Fruit fly (Drosophila melanogaster) whole organism, embryonic: ENCODE measurements around the gene CG4297.
A peak's percentile ranks its signal among the peaks of the same experiment; 100 is the strongest.

Experiments used
- Adf1 ChIP-seq: fragments of 200-800 bp; sonication (Bioruptor generic); IDR thresholded peaks from 2 replicates; pipeline ENCODE4 v1.3.6; 2022; ENCODE audit warnings: missing biosample characterization, missing genetic modification characterization
- BEAF-32 ChIP-seq: fragments of 200-800 bp; sonication (Bioruptor generic); optimal IDR thresholded peaks from 3 replicates; lab custom pipeline; 2017; ENCODE audit warnings: missing biosample characterization, missing genetic modification characterization, mild to moderate bottlenecking, moderate library complexity, missing genetic modification reagents
- CG10462 ChIP-seq: fragments of 200-800 bp; sonication (Bioruptor generic); optimal IDR thresholded peaks from 2 replicates; lab custom pipeline; 2016; ENCODE audit warnings: missing biosample characterization, missing genetic modification characterization
- CG12219 ChIP-seq: fragments of 200-800 bp; sonication (Bioruptor generic); optimal IDR thresholded peaks from 3 replicates; lab custom pipeline; 2018; ENCODE audit warnings: missing biosample characterization, mild to moderate bottlenecking, missing genetic modification characterization
- CG12391 ChIP-seq: fragments of 200-800 bp; sonication (Bioruptor generic); optimal IDR thresholded peaks from 3 replicates; lab custom pipeline; 2018; ENCODE audit warnings: missing biosample characterization, mild to moderate bottlenecking, missing genetic modification characterization, moderate library complexity
- CG13424 ChIP-seq: fragments of 200-800 bp; sonication (Bioruptor generic); optimal IDR thresholded peaks from 2 replicates; lab custom pipeline; 2019; ENCODE audit warnings: missing biosample characterization, mild to moderate bottlenecking, missing genetic modification characterization, moderate library complexity
- CG17361 ChIP-seq: fragments of 200-800 bp; sonication (Bioruptor generic); IDR thresholded peaks from 3 replicates; pipeline ENCODE4 v1.3.6; 2022; ENCODE audit warnings: missing biosample characterization, missing genetic modification characterization
- CG6791 ChIP-seq: fragments of 200-800 bp; sonication (Bioruptor generic); IDR thresholded peaks from 3 replicates; pipeline ENCODE4 v1.3.6; 2022; ENCODE audit warnings: missing biosample characterization, missing genetic modification characterization; ENCODE audit not compliant: partially characterized antibody
- CG9609 ChIP-seq: fragments of 200-800 bp; sonication (Bioruptor generic); optimal IDR thresholded peaks from 3 replicates; lab custom pipeline; 2016; ENCODE audit warnings: missing biosample characterization, missing genetic modification characterization
- CG9932 ChIP-seq: fragments of 200-800 bp; sonication (Bioruptor generic); IDR thresholded peaks from 2 replicates; pipeline ENCODE4 v1.3.6; 2022; ENCODE audit warnings: missing biosample characterization, missing genetic modification characterization
- D19A ChIP-seq: fragments of 200-800 bp; optimal IDR thresholded peaks from 3 replicates; lab custom pipeline; 2019; ENCODE audit warnings: missing biosample characterization, mild to moderate bottlenecking, missing genetic modification characterization, moderate library complexity
- Doc2 ChIP-seq: fragments of 200-800 bp; sonication (Bioruptor generic); IDR thresholded peaks from 2 replicates; pipeline ENCODE4 v1.3.6; 2022; ENCODE audit warnings: missing biosample characterization, missing genetic modification characterization
- Doc3 ChIP-seq: fragments of 200-800 bp; sonication (Bioruptor generic); IDR thresholded peaks from 3 replicates; pipeline ENCODE4 v1.3.6; 2022; ENCODE audit warnings: missing biosample characterization, missing genetic modification characterization; ENCODE audit not compliant: partially characterized antibody
- Fer1 ChIP-seq: fragments of 200-800 bp; sonication (Bioruptor generic); optimal IDR thresholded peaks from 2 replicates; lab custom pipeline; 2017; ENCODE audit warnings: missing biosample characterization, mild to moderate bottlenecking, missing genetic modification characterization
- GATAe ChIP-seq: fragments of 200-800 bp; sonication (Bioruptor generic); conservative IDR thresholded peaks from 2 replicates; pipeline ENCODE4 v1.3.6; 2022; ENCODE audit warnings: missing biosample characterization, missing genetic modification characterization
- Gug ChIP-seq: fragments of 200-800 bp; sonication (Bioruptor generic); IDR thresholded peaks from 4 replicates; pipeline ENCODE4 v1.3.6; 2022; ENCODE audit warnings: missing biosample characterization, missing genetic modification characterization
- HLH4C ChIP-seq: fragments of 200-800 bp; sonication (Bioruptor generic); IDR thresholded peaks from 3 replicates; pipeline ENCODE4 v1.3.6; 2022; ENCODE audit warnings: missing biosample characterization, missing genetic modification characterization; ENCODE audit not compliant: partially characterized antibody
- Hmx ChIP-seq: fragments of 200-800 bp; sonication (Bioruptor generic); optimal IDR thresholded peaks from 2 replicates; lab custom pipeline; 2016; ENCODE audit warnings: missing biosample characterization, missing genetic modification characterization
- Hr51 ChIP-seq, 2 experiments: fragments of 200-800 bp; sonication (Bioruptor generic); optimal IDR thresholded peaks; 2 replicates in 1 of 2; 3 replicates in 1 of 2; lab custom pipeline; 2016 to 2018; ENCODE audit warnings: missing biosample characterization in 2 of 2, missing genetic modification characterization in 2 of 2, mild to moderate bottlenecking in 1 of 2, moderate library complexity in 1 of 2
- MBD-R2 ChIP-seq: fragments of 200-800 bp; sonication (Bioruptor generic); IDR thresholded peaks from 2 replicates; pipeline ENCODE4 v1.3.6; 2022; ENCODE audit warnings: missing biosample characterization, missing genetic modification characterization
- NC2β ChIP-seq: fragments of 200-800 bp; sonication (Bioruptor generic); optimal IDR thresholded peaks from 2 replicates; lab custom pipeline; 2016; ENCODE audit warnings: missing biosample characterization, missing genetic modification characterization
- NK7.1 ChIP-seq: fragments of 200-800 bp; sonication (Bioruptor generic); optimal IDR thresholded peaks from 3 replicates; lab custom pipeline; 2016; ENCODE audit warnings: missing biosample characterization, missing genetic modification characterization
- Optix ChIP-seq: fragments of 200-800 bp; sonication (Bioruptor generic); IDR thresholded peaks from 3 replicates; pipeline ENCODE4 v1.3.6; 2022; ENCODE audit warnings: missing biosample characterization, missing genetic modification characterization
- Sox100B ChIP-seq: fragments of 200-800 bp; sonication (Bioruptor generic); optimal IDR thresholded peaks from 3 replicates; lab custom pipeline; 2018; ENCODE audit warnings: missing biosample characterization, mild to moderate bottlenecking, missing genetic modification characterization
- Trl ChIP-seq, 3 experiments: fragments of >200 bp in 2 of 3; fragments of 200-800 bp in 1 of 3; sonication (Bioruptor generic) in 1 of 3; optimal IDR thresholded peaks; 2 replicates in 1 of 3; 3 replicates in 2 of 3; lab custom pipeline; 2016 to 2017; ENCODE audit warnings: missing biosample characterization in 1 of 3, missing genetic modification characterization in 1 of 3
- Vsx1 ChIP-seq: fragments of 200-800 bp; sonication (Bioruptor generic); optimal IDR thresholded peaks from 2 replicates; lab custom pipeline; 2017; ENCODE audit warnings: missing biosample characterization, mild to moderate bottlenecking, missing genetic modification characterization, missing genetic modification reagents
- Xrp1 ChIP-seq: fragments of 200-800 bp; sonication (Bioruptor generic); IDR thresholded peaks from 2 replicates; pipeline ENCODE4 v1.3.6; 2022; ENCODE audit warnings: missing biosample characterization, missing genetic modification characterization
- aop ChIP-seq: fragments of 200-800 bp; sonication (Bioruptor generic); IDR thresholded peaks from 2 replicates; pipeline ENCODE4 v1.3.6; 2022; ENCODE audit warnings: missing biosample characterization, missing genetic modification characterization
- bcd ChIP-seq: fragments of 200-800 bp; sonication (Bioruptor generic); optimal IDR thresholded peaks from 2 replicates; lab custom pipeline; 2017; ENCODE audit warnings: missing biosample characterization, mild to moderate bottlenecking, missing genetic modification characterization
- btn ChIP-seq: fragments of 200-800 bp; sonication (Bioruptor generic); optimal IDR thresholded peaks from 2 replicates; lab custom pipeline; 2016; ENCODE audit warnings: missing biosample characterization, missing genetic modification characterization
- cato ChIP-seq: fragments of 200-800 bp; sonication (Bioruptor generic); optimal IDR thresholded peaks from 2 replicates; lab custom pipeline; 2016; ENCODE audit warnings: missing biosample characterization, missing genetic modification characterization, borderline replicate concordance
- crol ChIP-seq: fragments of 200-800 bp; sonication (Bioruptor generic); IDR thresholded peaks from 2 replicates; pipeline ENCODE4 v1.3.6; 2022; ENCODE audit warnings: missing biosample characterization, missing genetic modification characterization
- cwo ChIP-seq: fragments of 200-800 bp; sonication (Bioruptor generic); optimal IDR thresholded peaks from 3 replicates; lab custom pipeline; 2017; ENCODE audit warnings: missing biosample characterization, missing genetic modification characterization, mild to moderate bottlenecking, moderate library complexity, missing genetic modification reagents
- da ChIP-seq: fragments of 200-800 bp; sonication (Bioruptor generic); optimal IDR thresholded peaks from 2 replicates; lab custom pipeline; 2016; ENCODE audit warnings: missing biosample characterization, missing genetic modification characterization
- dm ChIP-seq: fragments of 200-800 bp; sonication (Bioruptor generic); optimal IDR thresholded peaks from 3 replicates; lab custom pipeline; 2016; ENCODE audit warnings: missing biosample characterization, missing genetic modification characterization
- fd96Cb ChIP-seq: fragments of 200-800 bp; sonication (Bioruptor generic); optimal IDR thresholded peaks from 2 replicates; lab custom pipeline; 2018; ENCODE audit warnings: missing biosample characterization, mild to moderate bottlenecking, missing genetic modification characterization, moderate library complexity
- kni ChIP-seq: fragments of 200-800 bp; sonication (Bioruptor generic); optimal IDR thresholded peaks from 3 replicates; lab custom pipeline; 2017; ENCODE audit warnings: mild to moderate bottlenecking, missing biosample characterization, missing genetic modification reagents, missing genetic modification characterization
- lbe ChIP-seq: fragments of 200-800 bp; sonication (Bioruptor generic); optimal IDR thresholded peaks from 2 replicates; lab custom pipeline; 2016; ENCODE audit warnings: missing biosample characterization, mild to moderate bottlenecking, missing genetic modification characterization
- p53 ChIP-seq: fragments of 200-800 bp; sonication (Bioruptor generic); optimal IDR thresholded peaks from 2 replicates; lab custom pipeline; 2016; ENCODE audit warnings: missing biosample characterization, missing genetic modification characterization
- pb ChIP-seq: fragments of 200-800 bp; sonication (Bioruptor generic); optimal IDR thresholded peaks from 3 replicates; lab custom pipeline; 2016; ENCODE audit warnings: missing biosample characterization, missing genetic modification characterization
- psq ChIP-seq: fragments of 200-800 bp; sonication (Bioruptor generic); optimal IDR thresholded peaks from 2 replicates; lab custom pipeline; 2017; ENCODE audit warnings: missing biosample characterization, missing genetic modification characterization
- pum ChIP-seq: fragments of 200-800 bp; sonication (Bioruptor generic); optimal IDR thresholded peaks from 2 replicates; lab custom pipeline; 2016; ENCODE audit warnings: missing biosample characterization, missing genetic modification characterization
- salm ChIP-seq: fragments of 200-800 bp; sonication (Bioruptor generic); optimal IDR thresholded peaks from 2 replicates; lab custom pipeline; 2018; ENCODE audit warnings: missing biosample characterization, mild to moderate bottlenecking, missing genetic modification characterization
- scrt ChIP-seq: fragments of 200-800 bp; sonication (Bioruptor generic); optimal IDR thresholded peaks from 2 replicates; lab custom pipeline; 2018; ENCODE audit warnings: missing biosample characterization, mild to moderate bottlenecking, missing genetic modification characterization, moderate library complexity
- sr ChIP-seq: fragments of 200-800 bp; sonication (Bioruptor generic); IDR thresholded peaks from 3 replicates; pipeline ENCODE4 v1.3.6; 2022; ENCODE audit warnings: missing biosample characterization, missing genetic modification characterization
- tll ChIP-seq, 2 experiments: fragments of 200-800 bp in 1 of 2; fragments of >200 bp in 1 of 2; sonication (Bioruptor generic) in 1 of 2; optimal IDR thresholded peaks; 2 replicates each; lab custom pipeline; 2017 to 2019; ENCODE audit warnings: missing biosample characterization in 2 of 2, missing genetic modification characterization in 2 of 2, mild to moderate bottlenecking in 1 of 2, moderate library complexity in 1 of 2
- tna ChIP-seq: fragments of 200-800 bp; sonication (Bioruptor generic); IDR thresholded peaks from 2 replicates; pipeline ENCODE4 v1.3.6; 2022; ENCODE audit warnings: missing biosample characterization, missing genetic modification characterization; ENCODE audit not compliant: partially characterized antibody
- toy ChIP-seq: fragments of 200-800 bp; sonication (Bioruptor generic); IDR thresholded peaks from 2 replicates; pipeline ENCODE4 v1.3.6; 2022; ENCODE audit warnings: missing biosample characterization, missing genetic modification characterization
- yki ChIP-seq: fragments of >200 bp; optimal IDR thresholded peaks from 3 replicates; lab custom pipeline; 2018

CG4297 gene

DNA sequence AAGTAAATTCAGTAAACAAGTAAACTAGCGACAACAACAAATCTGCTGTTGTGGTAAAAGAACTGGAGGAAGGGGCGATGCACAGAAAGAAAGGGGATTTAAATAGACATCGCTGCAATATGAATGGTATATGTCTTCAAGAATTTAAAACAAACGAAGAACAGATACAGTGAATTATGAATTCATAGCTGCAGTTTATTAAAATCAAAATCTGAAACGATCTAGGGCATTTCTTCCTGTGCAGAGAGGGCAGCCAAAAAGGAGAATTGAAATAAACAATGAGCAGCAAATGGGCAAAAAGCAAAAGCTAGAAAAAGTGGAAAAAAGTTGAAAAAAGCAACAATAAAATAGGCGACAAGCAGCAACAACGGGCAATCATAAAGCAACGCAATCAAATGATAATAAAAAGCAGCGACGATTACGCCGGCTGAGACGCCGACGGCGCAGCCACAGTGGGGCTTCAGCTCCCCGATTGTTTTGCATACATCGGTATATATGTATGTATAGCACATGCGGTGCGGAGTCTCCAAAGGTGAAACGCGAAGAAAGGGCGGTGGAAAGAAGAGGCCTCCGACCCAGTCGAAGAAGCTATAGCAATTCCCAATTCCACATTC, 3.1 kb downstream of the CG4297 start (continued):
- TF ChIP-seq lbe (GFP tag; lab: Kevin White, UChicago) (no peak), fd96Cb (tag; lab: Kevin White, UChicago) (peak; percentile 79), p53 (GFP tag; lab: Kevin White, UChicago) (no peak), Optix (GFP tag; lab: Robert Waterston, UW) (peak; percentile 72), pum (GFP tag; lab: Kevin White, UChicago) (peak; percentile 64), Gug (GFP tag; lab: Robert Waterston, UW) (peak; percentile 67; the same call in 2 of the 4 replicates), CG13424 (peak; percentile 62), bcd (GFP tag; lab: Kevin White, UChicago) (peak; percentile 76), yki (lab: Kevin White, UChicago) (no peak), CG6791 (GFP tag; lab: Robert Waterston, UW) (no peak), aop (GFP tag; lab: Robert Waterston, UW) (peak; percentile 37; the same call in 1 of the 2 replicates), tll (GFP tag; optimal IDR thresholded peaks at IDR 0.05; lab: Kevin White, UChicago) (no peak), kni (peak; percentile 63), crol (GFP tag; lab: Robert Waterston, UW) (0 out of 2 replicates have a peak, but pooled peaks have one; percentile 12), cwo (GFP tag; lab: Kevin White, UChicago) (peak; percentile 56), BEAF-32 (GFP tag; lab: Kevin White, UChicago) (no peak), Xrp1 (GFP tag; lab: Robert Waterston, UW) (peak; percentile 82), HLH4C (GFP tag; lab: Robert Waterston, UW) (no peak), scrt (peak; percentile 64), CG12219 (GFP tag; lab: Kevin White, UChicago) (peak; percentile 70), GATAe (GFP tag; lab: Robert Waterston, UW) (peak; percentile 13; the same call in 1 of the 2 replicates), MBD-R2 (peak; percentile 26; the same call in 1 of the 2 replicates), salm (peak; percentile 42), Adf1 (GFP tag; lab: Robert Waterston, UW) (peak; percentile 97), NK7.1 (GFP tag; lab: Kevin White, UChicago) (peak; percentile 49), dm (peak; percentile 52), Vsx1 (peak; percentile 44), CG9609 (GFP tag; lab: Kevin White, UChicago) (peak; percentile 64), da (GFP tag; lab: Kevin White, UChicago) (no peak), Doc2 (GFP tag; lab: Robert Waterston, UW) (no peak), tna (GFP tag; lab: Robert Waterston, UW) (no peak), D19A (peak; percentile 61), CG10462 (GFP tag; lab: Kevin White, UChicago) (peak; percentile 42), psq (GFP tag; lab: Kevin White, UChicago) (peak; percentile 54), CG17361 (GFP tag; lab: Robert Waterston, UW) (peak; percentile 73), Hmx (GFP tag; lab: Kevin White, UChicago) (no peak), CG12391 (tag; lab: Kevin White, UChicago) (peak; percentile 77), toy (GFP tag; lab: Robert Waterston, UW) (0 out of 2 replicates have a peak, but pooled peaks have one; percentile 25), Fer1 (peak; percentile 77), NC2β (GFP tag; lab: Kevin White, UChicago) (peak; percentile 59), pb (GFP tag; lab: Kevin White, UChicago) (peak; percentile 57), Hr51 (GFP tag; optimal IDR thresholded peaks at IDR 0.05; lab: Kevin White, UChicago) (peak; percentile 39 to 82), btn (GFP tag; lab: Kevin White, UChicago) (peak; percentile 41), Doc3 (GFP tag; lab: Robert Waterston, UW) (no peak), Sox100B (peak; percentile 72), sr (peak; percentile 23; the same call in 1 of the 3 replicates), CG9932 (GFP tag; lab: Robert Waterston, UW) (peak; percentile 60), cato (peak; percentile 39), Trl (optimal IDR thresholded peaks at IDR 0.05; lab: Kevin White, UChicago) (no peak), Trl (GFP tag; optimal IDR thresholded peaks at IDR 0.05; lab: Kevin White, UChicago) (peak; percentile 57)
